Fruit fly (Drosophila melanogaster): ENCODE results near the gene Qtzl.

The Qtzl gene

dm6 chr2L:12020735-12021134 lies 25.2 kb downstream of the Qtzl start, which contains the start of gene Wdr81 (continued):
- TF ChIP-seq gfzf (GFP tag; optimal IDR thresholded peaks at IDR 0.05) (peak; percentile 80), CG4617 (GFP tag; optimal IDR thresholded peaks at IDR 0.05; ENCODE audit: borderline replicate concordance) (peak; percentile 45), CG10431 (GFP tag; optimal IDR thresholded peaks at IDR 0.05) (no peak), crp (GFP tag; optimal IDR thresholded peaks at IDR 0.05) (peak; percentile 76 to 93), pzg (GFP tag; optimal IDR thresholded peaks at IDR 0.05) (peak; percentile 68), CG10267 (tag; optimal IDR thresholded peaks at IDR 0.05) (peak; percentile 17), rib (GFP tag; IDR thresholded peaks at IDR 0.05) (peak; percentile 68), CG13287 (GFP tag; IDR thresholded peaks at IDR 0.05; ENCODE audit: partially characterized antibody) (peak; percentile 46), E2f2 (GFP tag; IDR thresholded peaks at IDR 0.05) (peak; percentile 94)

dm6 chr2L:12021193-12021592 lies 25.7 kb downstream of the Qtzl start:
- peak; percentile 62; the same call in 1 of the 2 replicates for TF ChIP-seq CG16779 (GFP tag; IDR thresholded peaks at IDR 0.05)
- no peak for TF ChIP-seq Neu2 (GFP tag; optimal IDR thresholded peaks at IDR 0.05; ENCODE audit: borderline replicate concordance)
- no peak for TF ChIP-seq jumu (GFP tag; optimal IDR thresholded peaks at IDR 0.05)
- TF ChIP-seq CG11723 (GFP tag; optimal IDR thresholded peaks at IDR 0.05) = peak; percentile 42
- TF ChIP-seq CG6854 (GFP tag; optimal IDR thresholded peaks at IDR 0.05) = peak; percentile 48
- peak; percentile 64 for TF ChIP-seq CoRest (tag; optimal IDR thresholded peaks at IDR 0.05)
- peak; percentile 34 for TF ChIP-seq CG10147 (GFP tag; optimal IDR thresholded peaks at IDR 0.05)
- TF ChIP-seq HmgZ (tag; optimal IDR thresholded peaks at IDR 0.05) = peak; percentile 60
- TF ChIP-seq CG42726 (GFP tag; IDR thresholded peaks at IDR 0.05; ENCODE audit: partially characterized antibody) = no peak
- TF ChIP-seq wek (GFP tag; optimal IDR thresholded peaks at IDR 0.05) = peak; percentile 83
- peak; percentile 48 for TF ChIP-seq Max (GFP tag; optimal IDR thresholded peaks at IDR 0.05)
- TF ChIP-seq Dek (tag; optimal IDR thresholded peaks at IDR 0.05) = peak; percentile 68
- TF ChIP-seq Sox102F (GFP tag; optimal IDR thresholded peaks at IDR 0.05) = peak; percentile 77
- TF ChIP-seq Atf3 (GFP tag; optimal IDR thresholded peaks at IDR 0.05) = no peak
- peak; percentile 72 for TF ChIP-seq Xrp1 (GFP tag; IDR thresholded peaks at IDR 0.05)
- no peak for TF ChIP-seq zen (tag; optimal IDR thresholded peaks at IDR 0.05)
- TF ChIP-seq HLH4C (GFP tag; IDR thresholded peaks at IDR 0.05; ENCODE audit: partially characterized antibody) = no peak
- TF ChIP-seq bcd (GFP tag; optimal IDR thresholded peaks at IDR 0.05) = peak; percentile 34
- TF ChIP-seq CG4730 (GFP tag; IDR thresholded peaks at IDR 0.05) = no peak
- no peak for TF ChIP-seq Sry-β (GFP tag; optimal IDR thresholded peaks at IDR 0.05)
- peak; percentile 59 for TF ChIP-seq Fer1 (GFP tag; optimal IDR thresholded peaks at IDR 0.05)
- TF ChIP-seq pb (GFP tag; optimal IDR thresholded peaks at IDR 0.05) = no peak
- TF ChIP-seq cato (GFP tag; optimal IDR thresholded peaks at IDR 0.05; ENCODE audit: borderline replicate concordance) = peak; percentile 34
- TF ChIP-seq CG10209 (GFP tag; optimal IDR thresholded peaks at IDR 0.05) = peak; percentile 83
- peak; percentile 26 for TF ChIP-seq lilli (GFP tag; optimal IDR thresholded peaks at IDR 0.05)
- peak; percentile 88 for TF ChIP-seq CG2875 (GFP tag; optimal IDR thresholded peaks at IDR 0.05)
- TF ChIP-seq Camta (GFP tag; optimal IDR thresholded peaks at IDR 0.05) = peak; percentile 12
- peak; percentile 69; the same call in 1 of the 3 replicates for TF ChIP-seq ci (GFP tag; IDR thresholded peaks at IDR 0.05)
- peak; percentile 36 for TF ChIP-seq CG8944 (GFP tag; optimal IDR thresholded peaks at IDR 0.05)
- no peak for TF ChIP-seq oc (tag; optimal IDR thresholded peaks at IDR 0.05)
- TF ChIP-seq ato (GFP tag; IDR thresholded peaks at IDR 0.05; ENCODE audit: partially characterized antibody) = no peak
- TF ChIP-seq CG5180 (GFP tag; optimal IDR thresholded peaks at IDR 0.05) = no peak
- TF ChIP-seq NC2α (GFP tag; optimal IDR thresholded peaks at IDR 0.05) = peak; percentile 6
- peak; percentile 7 for TF ChIP-seq CG14965 (GFP tag; optimal IDR thresholded peaks at IDR 0.05; ENCODE audit: borderline replicate concordance)
- TF ChIP-seq CG17802 (tag; optimal IDR thresholded peaks at IDR 0.05) = peak; percentile 15
- TF ChIP-seq Meics (GFP tag; optimal IDR thresholded peaks at IDR 0.05) = peak; percentile 60
- TF ChIP-seq Nf-YC (tag; optimal IDR thresholded peaks at IDR 0.05) = no peak
- TF ChIP-seq CG17186 (GFP tag; optimal IDR thresholded peaks at IDR 0.05) = no peak
- peak in 1 of 2 experiments; percentile 87 for TF ChIP-seq bsh (GFP tag; optimal IDR thresholded peaks at IDR 0.05)

Data from whole organism, embryonic.